Fruit fly (Drosophila melanogaster) S2 (cell line): ENCODE data around the gene CG44325.

Source experiments
- CG8478 ChIP-seq: fragments of >200 bp; optimal IDR thresholded peaks from 2 replicates; lab custom pipeline; 2018
- CTCF ChIP-seq, 2 experiments: fragments of >200 bp; optimal IDR thresholded peaks; 2 replicates each; lab custom pipeline; 2018

Gene CG44325

DNA sequence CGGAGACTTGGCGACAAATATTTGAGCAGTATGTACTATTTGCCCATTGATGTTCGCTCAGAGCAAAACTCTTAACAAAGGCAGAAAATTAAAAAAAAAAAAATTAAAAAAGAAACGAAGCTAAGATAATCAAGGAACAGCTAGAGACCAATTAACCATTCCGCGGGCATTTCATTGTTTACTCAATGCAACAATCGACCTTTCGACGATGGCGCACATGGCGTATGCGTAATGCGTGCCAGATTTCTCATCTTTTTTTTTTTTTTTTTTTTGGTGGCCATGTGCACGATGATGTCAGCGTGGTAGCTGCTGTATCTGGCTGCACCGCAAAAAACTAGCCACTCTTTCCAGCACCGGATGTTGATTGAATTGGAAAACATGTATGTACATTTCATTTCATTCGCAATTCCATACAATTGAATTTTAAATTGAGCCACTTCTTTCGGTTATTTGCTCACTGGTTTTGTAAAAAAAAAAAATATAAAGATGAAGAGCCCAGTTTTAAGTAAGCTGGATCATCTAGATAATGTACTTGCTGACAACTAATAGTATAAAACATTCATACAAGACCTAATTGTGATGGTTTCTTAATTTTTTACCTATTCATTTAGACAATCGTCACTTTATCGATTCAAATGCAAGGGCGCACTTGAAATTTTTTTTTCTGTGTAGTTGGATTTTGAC, 2.5 kb downstream of the CG44325 start:
- TF ChIP-seq CTCF (optimal IDR thresholded peaks at IDR 0.05; lab: Kevin White, UChicago) = no peak
- TF ChIP-seq CG8478 (lab: Kevin White, UChicago) = no peak

DNA sequence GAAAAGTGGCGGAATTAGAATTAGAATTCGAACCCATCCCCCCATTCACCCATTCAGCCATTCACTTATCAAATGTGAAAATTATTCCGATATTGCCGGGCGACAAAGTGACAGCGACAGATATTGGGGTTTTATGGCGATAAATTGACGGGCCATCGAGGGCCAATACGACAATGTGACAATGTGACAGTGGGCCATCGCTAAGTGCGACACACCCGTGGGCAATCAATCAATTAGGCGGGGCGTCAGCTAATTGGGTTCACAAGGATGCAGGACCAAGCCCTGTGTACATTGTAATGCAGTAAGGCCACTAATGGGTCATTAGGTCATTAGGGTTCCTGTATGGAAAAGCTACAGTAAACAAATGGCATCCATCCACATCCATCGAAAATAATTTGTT, 4.3 kb downstream of the CG44325 start:
- no peak for TF ChIP-seq CTCF (optimal IDR thresholded peaks at IDR 0.05; lab: Kevin White, UChicago)
- no peak for TF ChIP-seq CG8478 (lab: Kevin White, UChicago)

DNA sequence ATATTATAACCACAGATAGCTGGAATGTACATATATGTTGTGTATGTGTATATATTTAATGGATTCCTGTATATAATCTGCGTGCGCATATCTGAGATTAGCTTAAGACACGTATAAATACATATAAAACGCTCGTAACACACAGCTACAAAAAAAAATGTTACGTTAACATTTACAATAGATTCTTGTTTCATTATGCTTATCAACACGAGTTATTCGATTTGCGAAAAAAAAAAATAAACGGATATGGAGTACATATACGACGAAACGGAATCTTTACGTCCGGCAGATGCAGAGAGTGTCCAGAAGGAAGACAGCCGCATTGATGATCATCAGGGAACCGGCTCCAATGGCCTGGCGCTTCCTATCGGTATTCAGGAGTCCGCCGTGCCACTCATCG, 7.0 kb downstream of the CG44325 start, which contains the start of gene CG10970:
Gene CG10970 (minus strand): TSS at position 101 of the 400 bp plus-strand sequence.
- TF ChIP-seq CTCF (optimal IDR thresholded peaks at IDR 0.05; lab: Kevin White, UChicago) = no peak
- TF ChIP-seq CG8478 (lab: Kevin White, UChicago) = no peak

DNA sequence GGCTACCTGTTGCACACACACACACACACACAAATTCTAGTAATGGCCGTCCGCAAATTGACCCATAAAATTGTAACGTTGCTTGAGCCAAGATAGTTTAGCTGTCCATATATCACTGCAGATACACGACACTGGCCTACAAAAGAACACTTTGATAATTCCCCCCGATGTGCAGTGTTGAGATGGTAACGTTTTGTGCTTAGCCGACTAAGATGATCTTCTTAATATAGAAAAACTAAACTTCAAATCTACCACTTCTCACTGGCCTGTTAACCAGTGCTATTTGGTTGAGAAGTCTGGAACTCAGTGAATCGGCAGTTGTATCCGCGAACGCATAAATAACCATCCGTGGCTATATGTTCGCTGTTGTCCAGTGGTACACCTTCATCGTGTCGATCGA, 9.5 kb downstream of the CG44325 start:
- TF ChIP-seq CG8478 (lab: Kevin White, UChicago) (no peak), CTCF (optimal IDR thresholded peaks at IDR 0.05; lab: Kevin White, UChicago) (no peak)

DNA sequence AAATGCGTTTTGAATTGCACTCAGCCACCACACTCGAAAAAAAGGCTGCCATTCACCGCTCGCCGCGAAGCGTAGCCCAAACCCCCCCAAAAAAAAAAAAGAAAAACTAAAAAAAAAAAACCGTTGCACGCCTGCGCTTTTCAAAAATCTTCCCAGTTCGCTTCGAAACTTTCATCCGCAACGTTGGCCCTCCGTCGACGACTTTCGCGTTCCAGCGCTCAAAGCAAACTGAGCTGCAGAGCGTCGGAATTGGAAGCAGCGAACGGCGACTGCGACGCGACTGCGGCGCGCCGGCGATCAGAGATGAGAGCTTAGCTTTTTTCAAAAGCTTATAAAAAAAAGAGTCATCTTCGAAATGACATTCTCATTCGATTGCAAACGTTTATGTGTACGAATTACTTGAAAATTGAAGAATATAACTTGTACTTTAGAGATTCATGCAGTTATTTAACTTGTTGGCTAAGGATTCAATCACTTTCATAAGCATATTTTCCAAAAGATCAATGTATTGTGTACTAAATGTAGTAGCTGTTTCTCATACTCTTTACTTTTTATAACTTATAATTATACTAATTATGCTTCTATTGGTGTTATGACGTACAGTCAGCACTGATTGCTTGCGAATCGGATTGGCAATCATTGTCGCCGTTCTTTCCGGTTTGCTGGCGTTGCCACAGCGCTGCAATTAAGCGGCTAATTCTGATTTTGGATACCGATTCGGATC, 10.4 kb downstream of the CG44325 start, which contains the start of gene CG15365:
Gene CG15365 (minus strand): TSS at position 230 of the 724 bp plus-strand sequence.
- TF ChIP-seq CG8478 (lab: Kevin White, UChicago) (no peak), CTCF (optimal IDR thresholded peaks at IDR 0.05; lab: Kevin White, UChicago) (no peak)

DNA sequence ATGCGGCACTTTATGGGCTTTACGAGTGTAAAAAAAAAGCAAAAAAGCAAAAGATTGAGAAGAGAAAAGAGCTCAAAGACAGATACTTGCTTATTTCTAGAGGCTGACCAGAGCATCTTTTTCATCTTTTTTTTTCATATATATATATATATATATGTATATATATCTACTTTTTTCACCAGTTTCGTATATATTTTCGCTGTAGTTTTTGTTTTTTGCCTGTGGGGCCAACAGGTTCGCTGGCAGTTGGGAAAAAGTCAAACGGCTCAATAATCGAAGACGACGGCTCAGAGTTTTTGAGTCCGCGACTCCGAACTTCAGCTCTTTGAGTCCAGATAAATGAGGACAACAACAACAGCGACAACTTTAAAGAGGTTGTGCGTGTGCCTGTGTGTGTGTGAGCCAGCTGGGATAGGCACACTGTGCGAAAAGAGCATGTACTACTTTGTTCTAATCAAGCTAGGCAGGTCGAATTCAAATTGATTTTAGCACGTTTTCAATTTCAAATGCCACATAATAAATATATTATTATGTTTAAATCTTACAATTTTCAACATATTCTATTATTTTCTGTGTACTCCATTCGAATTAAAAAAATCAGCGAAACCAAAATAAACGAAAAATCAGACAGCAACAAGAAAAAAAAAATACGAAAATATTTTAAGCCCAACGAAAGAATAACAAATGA, 11.4 kb downstream of the CG44325 start:
- TF ChIP-seq CG8478 (lab: Kevin White, UChicago) (no peak), CTCF (optimal IDR thresholded peaks at IDR 0.05; lab: Kevin White, UChicago) (no peak)

DNA sequence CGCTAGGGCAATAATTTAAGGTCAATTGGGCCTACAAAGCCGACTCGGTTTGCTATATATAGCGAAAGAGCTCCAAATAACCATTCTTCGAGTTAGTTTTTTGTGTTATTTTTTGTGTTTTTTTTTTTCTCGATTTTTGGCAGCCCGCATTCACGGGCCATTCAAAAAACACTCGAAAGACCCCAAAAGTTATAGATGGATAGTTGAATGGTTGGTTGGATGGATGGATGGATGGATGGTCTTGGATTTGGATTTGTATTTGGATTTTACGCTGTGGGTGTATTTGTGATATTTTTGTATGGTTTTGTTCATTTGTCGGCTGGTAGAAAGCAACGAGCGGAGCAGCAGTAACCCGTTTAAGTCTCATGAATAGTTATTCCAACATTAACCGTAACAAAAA, 14.3 kb downstream of the CG44325 start:
- TF ChIP-seq CG8478 (lab: Kevin White, UChicago) (no peak), CTCF (optimal IDR thresholded peaks at IDR 0.05; lab: Kevin White, UChicago) (no peak)

DNA sequence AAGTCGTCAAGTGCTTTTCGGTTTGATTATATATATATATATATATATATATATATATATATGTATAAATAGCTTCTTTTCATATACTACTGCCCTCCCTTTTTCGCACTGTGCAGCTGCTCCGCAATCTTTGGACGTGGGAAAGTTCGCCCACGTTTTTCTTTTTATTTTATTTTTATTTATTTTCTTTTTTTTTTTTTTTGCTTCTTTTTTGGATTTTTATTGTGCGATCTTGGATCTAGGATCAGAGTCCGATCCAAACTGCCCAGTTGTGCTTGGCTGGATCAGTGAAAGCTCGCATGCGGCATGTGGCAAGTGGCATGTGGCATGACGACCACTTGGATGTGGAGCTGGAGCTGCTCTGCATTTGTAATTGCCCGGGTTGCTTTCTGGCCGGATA, 14.9 kb downstream of the CG44325 start:
- no peak for TF ChIP-seq CG8478 (lab: Kevin White, UChicago)

DNA sequence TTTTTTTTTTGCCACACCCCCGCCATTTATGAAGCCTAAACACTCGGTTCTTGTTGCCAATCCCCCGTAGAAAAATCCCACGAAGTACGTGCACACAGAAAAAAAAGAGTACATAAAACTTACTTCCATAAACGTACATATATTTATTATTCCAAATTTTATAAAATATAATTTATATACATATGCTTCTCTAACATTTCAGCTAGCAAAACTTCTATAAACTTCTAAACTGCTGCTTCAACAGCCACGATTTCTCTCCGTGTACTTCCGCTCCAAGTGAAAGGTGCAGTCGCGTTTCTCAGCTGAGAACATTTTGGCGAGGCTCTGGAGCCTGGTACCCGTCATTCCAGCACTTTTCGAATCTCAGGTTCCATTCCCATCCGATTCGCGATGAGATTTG, 15.6 kb downstream of the CG44325 start:
- TF ChIP-seq CG8478 (lab: Kevin White, UChicago) (no peak), CTCF (optimal IDR thresholded peaks at IDR 0.05; lab: Kevin White, UChicago) (no peak)

DNA sequence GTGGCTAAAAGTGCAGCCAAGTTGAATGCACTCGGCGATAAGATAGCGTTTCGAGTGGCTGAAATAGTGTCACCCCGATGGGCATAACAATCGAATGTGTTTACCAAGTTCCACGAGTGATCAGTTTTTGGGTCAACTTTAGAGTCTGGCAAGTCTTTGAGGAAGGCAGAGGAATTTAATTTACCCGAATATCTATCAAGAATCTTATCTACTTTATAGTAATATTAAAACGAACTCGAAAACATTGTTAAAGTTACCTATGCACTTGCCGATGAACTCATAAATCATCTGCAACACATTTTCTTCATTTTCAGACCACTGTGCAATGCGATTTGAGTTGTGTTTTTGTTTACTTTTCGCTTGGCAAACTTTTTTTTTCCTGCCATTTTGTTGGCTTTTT, 17.0 kb downstream of the CG44325 start:
- TF ChIP-seq CTCF (optimal IDR thresholded peaks at IDR 0.05; lab: Kevin White, UChicago) (no peak), CG8478 (lab: Kevin White, UChicago) (no peak)

DNA sequence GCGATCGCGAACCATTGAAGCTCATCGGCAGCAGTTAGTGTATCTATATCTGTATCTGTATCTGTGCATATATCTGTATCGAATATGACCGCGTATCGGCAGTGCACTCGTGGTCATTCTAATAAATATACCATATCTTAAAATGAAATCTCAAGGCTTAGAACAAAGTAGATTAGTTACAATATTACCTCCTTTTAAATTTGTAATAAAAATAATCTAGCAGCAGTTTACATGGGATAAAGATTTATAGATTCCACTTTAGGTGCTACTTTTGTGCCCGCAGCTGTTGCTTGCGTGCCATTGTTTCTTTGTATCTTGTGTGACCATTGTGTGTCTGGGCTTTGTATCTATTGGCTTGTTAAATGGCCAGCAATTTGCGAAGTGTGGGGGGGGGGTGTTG, 18.2 kb downstream of the CG44325 start:
- TF ChIP-seq CTCF (optimal IDR thresholded peaks at IDR 0.05; lab: Kevin White, UChicago) (no peak), CG8478 (lab: Kevin White, UChicago) (no peak)

DNA sequence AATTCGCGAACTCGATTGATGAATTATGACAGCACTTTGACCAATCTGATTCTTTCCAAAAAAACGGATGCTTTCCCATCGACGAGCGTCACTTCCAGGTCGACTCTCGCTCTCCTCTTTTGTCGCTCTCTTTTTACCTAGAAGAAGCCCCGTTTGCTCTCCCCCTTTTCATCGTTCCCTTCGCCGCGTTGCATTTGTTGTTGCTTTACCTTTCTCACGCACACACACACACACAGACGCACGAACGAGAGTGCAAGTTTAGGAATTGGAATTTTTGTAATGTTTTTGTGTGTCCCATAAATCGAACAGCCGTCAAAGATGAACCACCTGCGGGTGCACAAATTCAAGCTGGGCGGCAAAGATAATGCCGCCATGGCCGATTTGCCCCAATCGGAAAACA, 29.4 kb downstream of the CG44325 start:
- TF ChIP-seq CG8478 (lab: Kevin White, UChicago) (no peak), CTCF (optimal IDR thresholded peaks at IDR 0.05; lab: Kevin White, UChicago) (no peak)

DNA sequence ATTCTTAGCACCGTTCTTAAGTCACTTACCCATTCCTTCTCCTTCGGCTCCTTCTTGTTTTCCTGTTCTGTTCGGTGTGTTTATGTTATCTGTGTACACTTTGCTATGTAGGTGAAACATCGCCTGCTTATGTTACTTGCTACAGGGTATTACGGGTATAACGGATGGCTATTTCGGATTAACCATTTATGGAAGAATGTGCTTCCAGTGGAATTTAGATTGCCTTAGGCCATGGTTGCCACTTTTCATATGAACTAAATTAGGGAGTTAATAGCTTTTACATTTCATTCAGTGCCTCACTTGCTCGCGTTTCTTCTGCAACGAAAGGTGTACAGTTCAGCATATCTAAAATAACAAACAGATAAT, 29.9 kb downstream of the CG44325 start:
- TF ChIP-seq CTCF (optimal IDR thresholded peaks at IDR 0.05; lab: Kevin White, UChicago) (no peak), CG8478 (lab: Kevin White, UChicago) (no peak)

DNA sequence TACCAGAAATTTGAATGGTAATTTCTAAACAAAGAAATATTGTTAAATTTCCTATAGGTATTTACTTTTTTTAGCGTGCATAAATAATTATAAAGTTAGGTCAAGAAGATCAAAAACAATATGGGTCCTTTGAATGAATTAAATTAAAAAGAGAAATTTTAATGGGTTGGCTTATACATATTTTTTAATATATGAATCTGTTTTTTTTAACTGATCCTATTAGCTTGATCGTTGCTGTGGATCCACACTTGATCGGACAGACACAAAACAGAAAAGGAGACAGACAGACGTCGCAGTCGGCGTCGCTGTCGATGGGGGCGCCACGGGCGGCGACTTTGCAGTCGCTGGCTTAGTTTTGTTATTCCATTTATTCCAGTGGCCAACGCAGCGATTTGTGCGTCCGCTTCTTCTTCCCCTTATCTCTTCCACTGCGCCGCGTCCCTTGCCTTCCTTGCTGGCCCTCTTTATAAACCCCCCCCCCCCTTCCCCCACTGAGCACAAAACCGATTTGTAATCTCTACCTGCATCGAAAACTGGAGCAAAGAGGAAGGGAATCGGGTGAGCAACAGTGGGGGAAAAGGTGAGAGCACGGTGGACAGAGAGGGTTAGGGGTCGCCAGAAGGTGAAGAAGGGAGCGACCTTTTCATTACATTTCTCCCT, 30.4 kb downstream of the CG44325 start:
- TF ChIP-seq CTCF (optimal IDR thresholded peaks at IDR 0.05; lab: Kevin White, UChicago) = no peak
- no peak for TF ChIP-seq CG8478 (lab: Kevin White, UChicago)

DNA sequence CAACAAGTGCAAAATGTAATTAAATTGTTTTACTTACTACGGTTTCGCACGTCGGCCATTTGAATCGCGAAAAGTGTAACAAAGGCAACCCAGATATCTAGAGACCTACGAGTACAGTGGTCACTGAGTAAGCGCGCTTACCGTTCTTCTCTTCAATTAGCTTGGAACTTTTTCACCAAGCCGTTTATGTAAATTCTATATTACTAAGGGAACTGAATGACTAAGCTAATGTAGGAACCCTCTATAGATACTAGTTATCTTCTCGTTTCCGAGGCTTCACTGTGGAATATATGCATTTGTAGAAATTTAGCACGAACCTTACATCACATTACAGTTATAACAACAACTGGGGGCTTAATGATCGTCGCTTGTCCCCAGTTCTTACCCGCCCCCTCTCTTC, 31.3 kb downstream of the CG44325 start:
- no peak for TF ChIP-seq CG8478 (lab: Kevin White, UChicago)
- no peak for TF ChIP-seq CTCF (optimal IDR thresholded peaks at IDR 0.05; lab: Kevin White, UChicago)
